Fruit fly (Drosophila melanogaster) whole organism, adult: ENCODE data around the gene Drice.

Experiments
- CG33017 ChIP-seq: fragments of 200-800 bp; sonication (Bioruptor generic); optimal IDR thresholded peaks from 2 replicates; lab custom pipeline; 2018; ENCODE audit warnings: missing biosample characterization, mild to moderate bottlenecking, missing genetic modification characterization, moderate library complexity
- CG7045 ChIP-seq: fragments of 200-800 bp; sonication (Bioruptor generic); optimal IDR thresholded peaks from 2 replicates; lab custom pipeline; 2017; ENCODE audit warnings: missing biosample characterization, mild to moderate bottlenecking, missing genetic modification characterization
- Crg-1 ChIP-seq: fragments of 200-800 bp; sonication (Bioruptor generic); optimal IDR thresholded peaks from 2 replicates; lab custom pipeline; 2016; ENCODE audit warnings: missing biosample characterization, missing genetic modification characterization

DNA sequence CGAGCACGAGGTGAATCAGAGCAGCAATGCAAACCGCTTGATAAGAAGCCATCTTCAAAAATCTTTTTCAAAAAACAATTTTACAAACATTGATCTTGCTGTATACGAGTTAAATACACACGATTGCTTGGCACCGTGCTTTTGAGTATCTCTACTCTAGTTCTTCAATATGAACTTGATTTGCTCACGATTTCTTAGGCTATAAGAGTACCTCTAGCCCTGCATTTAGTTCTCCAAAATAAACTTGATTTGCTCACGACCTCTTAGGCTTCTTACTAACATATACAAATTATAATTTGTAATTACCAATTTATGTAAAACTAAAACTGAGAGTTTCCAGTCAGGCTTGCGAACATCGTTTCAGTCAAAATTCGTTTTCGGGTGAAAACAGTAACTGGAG lies 36.7 kb downstream of the Drice start, which contains the start of gene CG42592:
- TF ChIP-seq CG33017 (tag; lab: Kevin White, UChicago) (no peak), Crg-1 (GFP tag; lab: Kevin White, UChicago) (no peak), CG7045 (no peak)
